Fruit fly (Drosophila melanogaster) whole organism, prepupa: ENCODE data around the gene Exn.

Source experiments
- CG11902 ChIP-seq: fragments of 200-800 bp; sonication (Bioruptor generic); optimal IDR thresholded peaks from 3 replicates; lab custom pipeline; 2016; ENCODE audit warnings: missing biosample characterization, missing genetic modification characterization
- CG6163 ChIP-seq: fragments of 200-800 bp; sonication (Bioruptor generic); IDR thresholded peaks from 3 replicates; pipeline ENCODE4 v1.3.6; 2022; ENCODE audit warnings: missing biosample characterization, missing genetic modification characterization
- CG6276 ChIP-seq: fragments of 200-800 bp; sonication (Bioruptor generic); optimal IDR thresholded peaks from 2 replicates; lab custom pipeline; 2017; ENCODE audit warnings: missing biosample characterization, mild to moderate bottlenecking, missing genetic modification characterization
- CG6792 ChIP-seq: fragments of 200-800 bp; sonication (Bioruptor generic); optimal IDR thresholded peaks from 3 replicates; lab custom pipeline; 2016; ENCODE audit warnings: missing biosample characterization, missing genetic modification characterization
- Ets96B ChIP-seq: fragments of 200-800 bp; optimal IDR thresholded peaks from 2 replicates; lab custom pipeline; 2019; ENCODE audit warnings: missing biosample characterization, mild to moderate bottlenecking, missing genetic modification characterization, moderate library complexity
- Gug ChIP-seq: fragments of 200-800 bp; sonication (Bioruptor generic); IDR thresholded peaks from 2 replicates; pipeline ENCODE4 v1.3.6; 2022; ENCODE audit warnings: missing biosample characterization, missing genetic modification characterization
- OdsH ChIP-seq: fragments of 200-800 bp; sonication (Bioruptor generic); optimal IDR thresholded peaks from 3 replicates; lab custom pipeline; 2016; ENCODE audit warnings: missing biosample characterization, missing genetic modification characterization
- Sox102F ChIP-seq: fragments of 200-800 bp; sonication (Bioruptor generic); optimal IDR thresholded peaks from 2 replicates; lab custom pipeline; 2016; ENCODE audit warnings: missing biosample characterization, mild to moderate bottlenecking, missing genetic modification characterization
- svp ChIP-seq: fragments of 200-800 bp; sonication (Bioruptor generic); peaks from one replicate; lab custom pipeline; 2016; ENCODE audit warnings: missing biosample characterization, missing genetic modification characterization

dm6 chr3L:16955219-16956002 lies 14.4 kb upstream of the Exn start:
- TF ChIP-seq CG6163 (GFP tag; lab: Robert Waterston, UW) = no peak
- no peak for TF ChIP-seq Sox102F (GFP tag; lab: Kevin White, UChicago)
- TF ChIP-seq OdsH (GFP tag; lab: Kevin White, UChicago) = no peak
- no peak for TF ChIP-seq svp (GFP tag; lab: Kevin White, UChicago)
- no peak for TF ChIP-seq Ets96B
- no peak for TF ChIP-seq CG6792
- no peak for TF ChIP-seq CG11902 (GFP tag; lab: Kevin White, UChicago)
- TF ChIP-seq Gug (GFP tag; lab: Robert Waterston, UW) = no peak
- no peak for TF ChIP-seq CG6276 (GFP tag; lab: Kevin White, UChicago)
